Worm (Caenorhabditis elegans) whole organism, L1 larva: ENCODE data around the gene C18B2.2.

Experiments used
- ama-1 ChIP-seq: fragments of 150-350 bp; optimal IDR thresholded peaks from 2 replicates; lab custom pipeline; 2014
- fos-1 ChIP-seq: fragments of 150-350 bp; optimal IDR thresholded peaks from 2 replicates; lab custom pipeline; 2014; ENCODE audit warnings: missing biosample characterization, missing genetic modification characterization
- jun-1 ChIP-seq: fragments of 150-350 bp; optimal IDR thresholded peaks from 2 replicates; lab custom pipeline; 2014; ENCODE audit warnings: missing biosample characterization, missing genetic modification reagents, missing genetic modification characterization
- lin-39 ChIP-seq: fragments of 150-350 bp; optimal IDR thresholded peaks from 2 replicates; lab custom pipeline; 2014; ENCODE audit warnings: missing biosample characterization, missing genetic modification reagents, missing genetic modification characterization
- nhr-11 ChIP-seq: fragments of 150-350 bp; optimal IDR thresholded peaks from 2 replicates; lab custom pipeline; 2014; ENCODE audit warnings: missing biosample characterization, missing genetic modification characterization
- nhr-12 ChIP-seq: sonication (generic microtip); optimal IDR thresholded peaks from 2 replicates; lab custom pipeline; 2017; ENCODE audit warnings: missing biosample characterization, missing genetic modification characterization
- nhr-20 ChIP-seq: sonication (generic microtip); optimal IDR thresholded peaks from 2 replicates; lab custom pipeline; 2016; ENCODE audit warnings: mild to moderate bottlenecking, missing genetic modification characterization, missing compliant biosample characterization
- nhr-237 ChIP-seq: fragments of 150-350 bp; optimal IDR thresholded peaks from 2 replicates; lab custom pipeline; 2014; ENCODE audit warnings: missing biosample characterization, missing genetic modification characterization
- nhr-47 ChIP-seq: sonication (generic microtip); optimal IDR thresholded peaks from 2 replicates; lab custom pipeline; 2016; ENCODE audit warnings: mild to moderate bottlenecking, missing genetic modification characterization, moderate library complexity, missing compliant biosample characterization
- pag-3 ChIP-seq: sonication (generic microtip); optimal IDR thresholded peaks from 2 replicates; lab custom pipeline; 2017; ENCODE audit warnings: missing genetic modification characterization, mild to moderate bottlenecking, missing compliant biosample characterization, antibody characterized with exemption, borderline replicate concordance; ENCODE audit not compliant: insufficient read depth
- unc-130 ChIP-seq: fragments of 150-350 bp; optimal IDR thresholded peaks from 2 replicates; lab custom pipeline; 2017; ENCODE audit warnings: missing biosample characterization, missing genetic modification characterization, inconsistent platforms
- unc-62 ChIP-seq: fragments of 150-350 bp; optimal IDR thresholded peaks from 2 replicates; lab custom pipeline; 2014; ENCODE audit warnings: missing biosample characterization, missing genetic modification reagents, missing genetic modification characterization
- ztf-11 ChIP-seq, 2 experiments: sonication (generic microtip); optimal IDR thresholded peaks; 2 replicates each; lab custom pipeline; 2016 to 2017; ENCODE audit warnings: missing genetic modification characterization in 2 of 2, missing biosample characterization in 1 of 2, missing compliant biosample characterization in 1 of 2

DNA sequence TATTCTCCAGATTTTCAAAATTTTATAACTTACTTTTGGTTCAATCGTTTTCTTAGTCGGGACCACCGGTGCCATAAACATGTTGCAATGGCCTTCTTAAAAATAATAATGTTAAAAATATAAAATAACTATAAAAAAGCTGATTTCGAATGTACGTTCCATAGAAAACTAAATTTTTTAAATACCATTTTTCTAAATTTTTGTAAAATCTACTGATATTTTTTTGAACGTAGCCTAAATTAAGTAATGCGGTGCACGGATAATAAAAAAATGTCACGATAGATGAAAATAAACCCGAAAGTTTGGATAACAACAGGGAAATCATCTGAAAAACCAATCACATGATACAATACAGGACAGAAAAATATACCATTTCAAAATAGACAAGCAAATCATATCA is 49.8 kb upstream of the C18B2.2 start, which contains the start of gene T27A10.5:
- TF ChIP-seq lin-39 (tag; lab: Kevin White, UChicago) = no peak
- TF ChIP-seq nhr-47 = no peak
- no peak for TF ChIP-seq nhr-12 (tag; lab: Kevin White, UChicago)
- no peak for TF ChIP-seq ztf-11 (tag; optimal IDR thresholded peaks at IDR 0.05; lab: Kevin White, UChicago)
- no peak for TF ChIP-seq unc-62 (GFP tag; lab: Kevin White, UChicago)
- no peak for TF ChIP-seq pag-3 (tag; lab: Kevin White, UChicago)
- no peak for TF ChIP-seq nhr-237
- TF ChIP-seq jun-1 (tag; lab: Kevin White, UChicago) = no peak
- no peak for TF ChIP-seq fos-1 (tag; lab: Kevin White, UChicago)
- TF ChIP-seq ama-1 (lab: Kevin White, UChicago) = no peak
- TF ChIP-seq unc-130 (tag; lab: Kevin White, UChicago) = no peak
- TF ChIP-seq nhr-11 (tag; lab: Kevin White, UChicago) = no peak
- TF ChIP-seq nhr-20 (tag; lab: Kevin White, UChicago) = no peak
